Fruit fly (Drosophila melanogaster) whole organism, embryonic: ENCODE results near the gene Dpm3.
A peak's percentile ranks its signal among the peaks of the same experiment; 100 is the strongest.

Experiments used
- Adf1 ChIP-seq: fragments of 200-800 bp; sonication (Bioruptor generic); IDR thresholded peaks from 2 replicates; pipeline ENCODE4 v1.3.6; 2022; ENCODE audit warnings: missing biosample characterization, missing genetic modification characterization
- CG11247 ChIP-seq: fragments of 200-800 bp; sonication (Bioruptor generic); IDR thresholded peaks from 2 replicates; pipeline ENCODE4 v1.3.6; 2022; ENCODE audit warnings: missing biosample characterization, missing genetic modification characterization
- CG11723 ChIP-seq: fragments of 200-800 bp; sonication (Bioruptor generic); optimal IDR thresholded peaks from 2 replicates; lab custom pipeline; 2017; ENCODE audit warnings: missing biosample characterization, mild to moderate bottlenecking, missing genetic modification characterization
- CG12391 ChIP-seq: fragments of 200-800 bp; sonication (Bioruptor generic); optimal IDR thresholded peaks from 3 replicates; lab custom pipeline; 2018; ENCODE audit warnings: missing biosample characterization, mild to moderate bottlenecking, missing genetic modification characterization, moderate library complexity
- CG13123 ChIP-seq: fragments of 200-800 bp; sonication (Bioruptor generic); optimal IDR thresholded peaks from 2 replicates; lab custom pipeline; 2016; ENCODE audit warnings: missing biosample characterization, missing genetic modification characterization
- CG13775 ChIP-seq: fragments of 200-800 bp; sonication (Bioruptor generic); optimal IDR thresholded peaks from 3 replicates; lab custom pipeline; 2017; ENCODE audit warnings: missing biosample characterization, mild to moderate bottlenecking, missing genetic modification characterization
- CG14441 ChIP-seq: fragments of 200-800 bp; sonication (Bioruptor generic); IDR thresholded peaks from 2 replicates; pipeline ENCODE4 v1.3.6; 2022; ENCODE audit warnings: missing biosample characterization, missing genetic modification characterization
- CG15269 ChIP-seq: fragments of 200-800 bp; sonication (Bioruptor generic); optimal IDR thresholded peaks from 2 replicates; lab custom pipeline; 2018; ENCODE audit warnings: missing biosample characterization, mild to moderate bottlenecking, missing genetic modification characterization, moderate library complexity
- CG15479 ChIP-seq: fragments of 200-800 bp; sonication (Bioruptor generic); optimal IDR thresholded peaks from 3 replicates; lab custom pipeline; 2019; ENCODE audit warnings: missing biosample characterization, mild to moderate bottlenecking, missing genetic modification characterization, moderate library complexity
- CG16815 ChIP-seq: fragments of 200-800 bp; sonication (Bioruptor generic); optimal IDR thresholded peaks from 3 replicates; lab custom pipeline; 2017; ENCODE audit warnings: missing biosample characterization, mild to moderate bottlenecking, missing genetic modification characterization
- CG18619 ChIP-seq: fragments of 200-800 bp; sonication (Bioruptor generic); optimal IDR thresholded peaks from 3 replicates; lab custom pipeline; 2017; ENCODE audit warnings: missing biosample characterization, mild to moderate bottlenecking, missing genetic modification characterization
- CG3065 ChIP-seq: fragments of 200-800 bp; sonication (Bioruptor generic); optimal IDR thresholded peaks from 2 replicates; lab custom pipeline; 2016; ENCODE audit warnings: missing biosample characterization, missing genetic modification characterization
- CG31224 ChIP-seq: fragments of 200-800 bp; sonication (Bioruptor generic); IDR thresholded peaks from 2 replicates; pipeline ENCODE4 v1.3.6; 2022; ENCODE audit warnings: missing biosample characterization, missing genetic modification characterization
- CG32767 ChIP-seq: fragments of 200-800 bp; sonication (Bioruptor generic); IDR thresholded peaks from 2 replicates; pipeline ENCODE4 v1.3.6; 2022; ENCODE audit warnings: missing biosample characterization, missing genetic modification characterization
- CG3847 ChIP-seq: fragments of 200-800 bp; sonication (Bioruptor generic); IDR thresholded peaks from 2 replicates; pipeline ENCODE4 v1.3.6; 2022; ENCODE audit warnings: missing biosample characterization, missing genetic modification characterization
- CG6254 ChIP-seq: fragments of 200-800 bp; sonication (Bioruptor generic); optimal IDR thresholded peaks from 3 replicates; lab custom pipeline; 2017; ENCODE audit warnings: mild to moderate bottlenecking, missing biosample characterization, missing genetic modification reagents, missing genetic modification characterization
- CG6654 ChIP-seq: fragments of 200-800 bp; sonication (Bioruptor generic); optimal IDR thresholded peaks from 2 replicates; lab custom pipeline; 2017; ENCODE audit warnings: missing biosample characterization, mild to moderate bottlenecking, missing genetic modification characterization
- CG6854 ChIP-seq: fragments of 200-800 bp; sonication (Bioruptor generic); optimal IDR thresholded peaks from 3 replicates; lab custom pipeline; 2017; ENCODE audit warnings: missing biosample characterization, mild to moderate bottlenecking, missing genetic modification characterization
- CG8388 ChIP-seq: fragments of 200-800 bp; sonication (Bioruptor generic); optimal IDR thresholded peaks from 2 replicates; lab custom pipeline; 2019; ENCODE audit warnings: missing biosample characterization, mild to moderate bottlenecking, missing genetic modification characterization, moderate library complexity
- CG8924 ChIP-seq: fragments of 200-800 bp; optimal IDR thresholded peaks from 3 replicates; lab custom pipeline; 2019; ENCODE audit warnings: missing biosample characterization, mild to moderate bottlenecking, missing genetic modification characterization, moderate library complexity
- CG9609 ChIP-seq: fragments of 200-800 bp; sonication (Bioruptor generic); optimal IDR thresholded peaks from 3 replicates; lab custom pipeline; 2016; ENCODE audit warnings: missing biosample characterization, missing genetic modification characterization
- CG9727 ChIP-seq: fragments of 200-800 bp; sonication (Bioruptor generic); optimal IDR thresholded peaks from 3 replicates; lab custom pipeline; 2017; ENCODE audit warnings: missing biosample characterization, mild to moderate bottlenecking, missing genetic modification characterization
- CkIIα-i1 ChIP-seq: fragments of 200-800 bp; sonication (Bioruptor generic); IDR thresholded peaks from 2 replicates; pipeline ENCODE4 v1.3.6; 2022; ENCODE audit warnings: missing biosample characterization, missing genetic modification characterization
- Dip3 ChIP-seq: fragments of 200-800 bp; sonication (Bioruptor generic); optimal IDR thresholded peaks from 3 replicates; lab custom pipeline; 2016; ENCODE audit warnings: missing biosample characterization, missing genetic modification characterization
- ERR ChIP-seq: fragments of 200-800 bp; sonication (Bioruptor generic); optimal IDR thresholded peaks from 2 replicates; lab custom pipeline; 2016; ENCODE audit warnings: missing biosample characterization, missing genetic modification characterization
- Eip74EF ChIP-seq, 2 experiments: fragments of 200-800 bp in 1 of 2; fragments of >200 bp in 1 of 2; sonication (Bioruptor generic) in 1 of 2; optimal IDR thresholded peaks; 2 replicates each; lab custom pipeline; 2017 to 2019; ENCODE audit warnings: missing biosample characterization in 2 of 2, missing genetic modification characterization in 2 of 2, mild to moderate bottlenecking in 1 of 2, moderate library complexity in 1 of 2
- Fer1 ChIP-seq: fragments of 200-800 bp; sonication (Bioruptor generic); optimal IDR thresholded peaks from 2 replicates; lab custom pipeline; 2017; ENCODE audit warnings: missing biosample characterization, mild to moderate bottlenecking, missing genetic modification characterization
- H2.0 ChIP-seq: fragments of 200-800 bp; sonication (Bioruptor generic); IDR thresholded peaks from 2 replicates; pipeline ENCODE4 v1.3.6; 2022; ENCODE audit warnings: missing biosample characterization, missing genetic modification characterization
- Hmr ChIP-seq: fragments of 200-800 bp; sonication (Bioruptor generic); optimal IDR thresholded peaks from 3 replicates; lab custom pipeline; 2017; ENCODE audit warnings: mild to moderate bottlenecking, missing biosample characterization, missing genetic modification reagents, missing genetic modification characterization
- Mrtf ChIP-seq: fragments of 200-800 bp; sonication (Bioruptor generic); IDR thresholded peaks from 3 replicates; pipeline ENCODE4 v1.3.6; 2022; ENCODE audit warnings: missing biosample characterization, missing genetic modification characterization
- Scr ChIP-seq: fragments of 200-800 bp; sonication (Bioruptor generic); IDR thresholded peaks from 2 replicates; pipeline ENCODE4 v1.3.6; 2022; ENCODE audit warnings: missing biosample characterization, missing genetic modification characterization; ENCODE audit not compliant: partially characterized antibody
- Usf ChIP-seq: fragments of 200-800 bp; sonication (Bioruptor generic); optimal IDR thresholded peaks from 2 replicates; lab custom pipeline; 2017; ENCODE audit warnings: missing genotype, missing biosample characterization, missing genetic modification characterization
- bcd ChIP-seq: fragments of 200-800 bp; sonication (Bioruptor generic); optimal IDR thresholded peaks from 2 replicates; lab custom pipeline; 2017; ENCODE audit warnings: missing biosample characterization, mild to moderate bottlenecking, missing genetic modification characterization
- eve ChIP-seq, 2 experiments: fragments of >200 bp; optimal IDR thresholded peaks; 2 replicates each; lab custom pipeline; 2017; ENCODE audit warnings: missing biosample characterization in 2 of 2, missing genetic modification characterization in 2 of 2
- exex ChIP-seq: fragments of 200-800 bp; sonication (Bioruptor generic); optimal IDR thresholded peaks from 4 replicates; lab custom pipeline; 2018; ENCODE audit warnings: missing biosample characterization, mild to moderate bottlenecking, missing genetic modification characterization, moderate library complexity
- fd3F ChIP-seq: fragments of 200-800 bp; sonication (Bioruptor generic); optimal IDR thresholded peaks from 2 replicates; lab custom pipeline; 2018; ENCODE audit warnings: missing biosample characterization, mild to moderate bottlenecking, missing genetic modification characterization, moderate library complexity
- fd96Cb ChIP-seq: fragments of 200-800 bp; sonication (Bioruptor generic); optimal IDR thresholded peaks from 2 replicates; lab custom pipeline; 2018; ENCODE audit warnings: missing biosample characterization, mild to moderate bottlenecking, missing genetic modification characterization, moderate library complexity
- gcm2 ChIP-seq: fragments of 200-800 bp; sonication (Bioruptor generic); optimal IDR thresholded peaks from 2 replicates; lab custom pipeline; 2016; ENCODE audit warnings: missing biosample characterization, missing genetic modification characterization
- gfzf ChIP-seq: fragments of 200-800 bp; sonication (Bioruptor generic); optimal IDR thresholded peaks from 2 replicates; lab custom pipeline; 2016; ENCODE audit warnings: missing biosample characterization, mild to moderate bottlenecking, missing genetic modification characterization, moderate library complexity
- gro ChIP-seq: fragments of 200-800 bp; sonication (Bioruptor generic); optimal IDR thresholded peaks from 2 replicates; lab custom pipeline; 2016; ENCODE audit warnings: missing biosample characterization, missing genetic modification characterization
- gsb ChIP-seq: fragments of 200-800 bp; sonication (Bioruptor generic); IDR thresholded peaks from 2 replicates; pipeline ENCODE4 v1.3.6; 2022; ENCODE audit warnings: missing biosample characterization, missing genetic modification characterization
- ind ChIP-seq: fragments of 200-800 bp; sonication (Bioruptor generic); optimal IDR thresholded peaks from 3 replicates; lab custom pipeline; 2016; ENCODE audit warnings: missing biosample characterization, missing genetic modification characterization
- kah ChIP-seq: fragments of 200-800 bp; sonication (Bioruptor generic); optimal IDR thresholded peaks from 2 replicates; lab custom pipeline; 2018; ENCODE audit warnings: missing biosample characterization, mild to moderate bottlenecking, missing genetic modification characterization
- lola ChIP-seq, 3 experiments: fragments of >200 bp in 2 of 3; fragments of 200-800 bp in 1 of 3; sonication (Bioruptor generic) in 1 of 3; optimal IDR thresholded peaks; 2 replicates each; lab custom pipeline; 2017 to 2019; ENCODE audit warnings: missing biosample characterization in 3 of 3, missing genetic modification characterization in 3 of 3, mild to moderate bottlenecking in 1 of 3, moderate library complexity in 1 of 3
- nerfin-1 ChIP-seq: fragments of 200-800 bp; sonication (Bioruptor generic); optimal IDR thresholded peaks from 3 replicates; lab custom pipeline; 2019; ENCODE audit warnings: missing biosample characterization, mild to moderate bottlenecking, missing genetic modification characterization, moderate library complexity
- prd ChIP-seq, 3 experiments: fragments of >200 bp in 2 of 3; fragments of 200-800 bp in 1 of 3; sonication (Bioruptor generic) in 1 of 3; optimal IDR thresholded peaks in 2 of 3; IDR thresholded peaks in 1 of 3; 2 replicates in 2 of 3; 3 replicates in 1 of 3; pipeline versions ENCODE4 v1.3.6 to Lab custom; 2017 to 2022; ENCODE audit warnings: missing biosample characterization in 1 of 3, missing genetic modification characterization in 1 of 3
- row ChIP-seq: fragments of 200-800 bp; sonication (Bioruptor generic); IDR thresholded peaks from 3 replicates; pipeline ENCODE4 v1.3.6; 2022; ENCODE audit warnings: missing biosample characterization, missing genetic modification characterization
- sens ChIP-seq: fragments of 200-800 bp; sonication (Bioruptor generic); peaks from one replicate; lab custom pipeline; 2016; ENCODE audit warnings: missing biosample characterization, missing genetic modification characterization
- usp ChIP-seq: fragments of >200 bp; optimal IDR thresholded peaks from 2 replicates; lab custom pipeline; 2017; ENCODE audit warnings: missing biosample characterization, missing genetic modification characterization
- zfh2 ChIP-seq: fragments of 200-800 bp; sonication (Bioruptor generic); optimal IDR thresholded peaks from 2 replicates; lab custom pipeline; 2016; ENCODE audit warnings: missing biosample characterization, missing genetic modification characterization

Gene Dpm3

DNA sequence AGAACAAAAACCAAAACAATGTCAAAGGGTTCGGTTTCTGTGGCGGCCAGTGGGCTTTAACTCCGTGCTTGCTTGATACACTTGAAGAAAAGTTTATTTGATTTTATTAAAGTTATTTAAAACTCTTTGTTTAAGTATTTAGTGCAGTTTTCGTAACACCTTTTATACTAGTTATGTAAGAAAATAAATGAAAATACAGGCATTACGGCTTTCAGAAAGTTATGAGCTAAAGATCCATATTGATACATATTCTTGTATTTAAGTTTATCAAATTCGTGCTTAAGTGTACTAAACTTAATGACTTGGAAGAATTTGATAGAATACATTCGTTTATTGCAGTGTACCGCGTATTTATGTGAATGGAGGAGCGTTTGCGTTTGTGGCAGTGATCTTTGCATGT is 43.6 kb upstream of the Dpm3 start (continued):
- peak; percentile 66 for TF ChIP-seq CG15269
- TF ChIP-seq CG6854 (GFP tag; lab: Kevin White, UChicago), result peak; percentile 16
- TF ChIP-seq CG3065 (GFP tag; lab: Kevin White, UChicago), result no peak
- no peak for TF ChIP-seq Adf1 (GFP tag; lab: Robert Waterston, UW)
- TF ChIP-seq ind (GFP tag; lab: Kevin White, UChicago), result peak; percentile 22
- 0 out of 2 replicates have a peak, but pooled peaks have one; percentile 23 for TF ChIP-seq CG14441 (GFP tag; lab: Robert Waterston, UW)
- TF ChIP-seq CG11723, result no peak
- peak; percentile 52 for TF ChIP-seq fd3F (GFP tag; lab: Kevin White, UChicago)
- TF ChIP-seq Mrtf (GFP tag; lab: Robert Waterston, UW), result no peak
- TF ChIP-seq Usf (GFP tag; lab: Kevin White, UChicago), result peak; percentile 17
- TF ChIP-seq ERR (GFP tag; lab: Kevin White, UChicago), result no peak
- peak in 1 of 3 experiments; percentile 64 for TF ChIP-seq lola (GFP tag; optimal IDR thresholded peaks at IDR 0.05; lab: Kevin White, UChicago)
- TF ChIP-seq Scr (GFP tag; lab: Robert Waterston, UW), result no peak
- TF ChIP-seq bcd, result peak; percentile 49
- TF ChIP-seq CG12391 (tag; lab: Kevin White, UChicago), result peak; percentile 46
- TF ChIP-seq CG32767 (GFP tag; lab: Robert Waterston, UW), result no peak
- no peak for TF ChIP-seq usp (GFP tag; lab: Kevin White, UChicago)
- no peak for TF ChIP-seq kah
- peak; percentile 1 for TF ChIP-seq CG18619 (GFP tag; lab: Kevin White, UChicago)
- peak; percentile 68 for TF ChIP-seq sens
- TF ChIP-seq CG8924 (tag; lab: Kevin White, UChicago), result peak; percentile 59
- TF ChIP-seq H2.0 (GFP tag; lab: Robert Waterston, UW), result no peak
- TF ChIP-seq CG15479 (GFP tag; lab: Kevin White, UChicago), result no peak
- no peak for TF ChIP-seq CG13123 (GFP tag; lab: Kevin White, UChicago)
- TF ChIP-seq eve (GFP tag; optimal IDR thresholded peaks at IDR 0.05; lab: Kevin White, UChicago), result no peak
- TF ChIP-seq exex, result no peak
- TF ChIP-seq nerfin-1, result peak; percentile 3
- no peak for TF ChIP-seq CG6654
- TF ChIP-seq Hmr (GFP tag; lab: Kevin White, UChicago), result no peak
- TF ChIP-seq Dip3 (GFP tag; lab: Kevin White, UChicago), result peak; percentile 25
- TF ChIP-seq CG31224, result no peak
- TF ChIP-seq prd (optimal IDR thresholded peaks at IDR 0.05; lab: Kevin White, UChicago), result no peak
- TF ChIP-seq prd (GFP tag; IDR thresholded peaks at IDR 0.05; lab: Robert Waterston, UW), result peak; percentile 29; the same call in 1 of the 3 replicates
- TF ChIP-seq zfh2, result no peak
- TF ChIP-seq fd96Cb, result peak; percentile 60
- TF ChIP-seq CG16815 (GFP tag; lab: Kevin White, UChicago), result peak; percentile 20
- no peak for TF ChIP-seq gfzf
- no peak for TF ChIP-seq gro
- no peak for TF ChIP-seq CG9609 (GFP tag; lab: Kevin White, UChicago)
- TF ChIP-seq CG9727 (GFP tag; lab: Kevin White, UChicago), result peak; percentile 37
- TF ChIP-seq CG11247 (GFP tag; lab: Robert Waterston, UW), result no peak
- TF ChIP-seq gcm2 (GFP tag; lab: Kevin White, UChicago), result no peak
- no peak for TF ChIP-seq Eip74EF (GFP tag; optimal IDR thresholded peaks at IDR 0.05; lab: Kevin White, UChicago)
- peak; percentile 29 for TF ChIP-seq Fer1
- no peak for TF ChIP-seq gsb (GFP tag; lab: Robert Waterston, UW)
- TF ChIP-seq row, result peak; percentile 42; the same call in 2 of the 3 replicates
- TF ChIP-seq CG6254, result peak; percentile 18
- peak; percentile 43 for TF ChIP-seq CG3847 (GFP tag; lab: Robert Waterston, UW)
- TF ChIP-seq CG8388, result peak; percentile 40
- no peak for TF ChIP-seq CkIIα-i1 (GFP tag; lab: Robert Waterston, UW)
- peak; percentile 40 for TF ChIP-seq CG13775 (GFP tag; lab: Kevin White, UChicago)
